Fruit fly (Drosophila melanogaster) whole organism, pupa: ENCODE data around the gene HDAC1.
A peak's percentile ranks its signal among the peaks of the same experiment; 100 is the strongest.

Experiments used
- CG10348 ChIP-seq: fragments of 200-800 bp; sonication (Bioruptor generic); IDR thresholded peaks from 2 replicates; pipeline ENCODE4 v1.3.6; 2022; ENCODE audit warnings: missing biosample characterization, missing genetic modification characterization
- CG13204 ChIP-seq: fragments of 200-800 bp; sonication (Bioruptor generic); optimal IDR thresholded peaks from 2 replicates; lab custom pipeline; 2018; ENCODE audit warnings: missing biosample characterization, mild to moderate bottlenecking, missing genetic modification characterization, moderate library complexity
- CG15710 ChIP-seq: fragments of 200-800 bp; sonication (Bioruptor generic); optimal IDR thresholded peaks from 2 replicates; lab custom pipeline; 2018; ENCODE audit warnings: missing biosample characterization, mild to moderate bottlenecking, missing genetic modification characterization, moderate library complexity
- D1 ChIP-seq: fragments of 200-800 bp; sonication (Bioruptor generic); optimal IDR thresholded peaks from 2 replicates; lab custom pipeline; 2018; ENCODE audit warnings: missing biosample characterization, mild to moderate bottlenecking, missing genetic modification characterization, moderate library complexity
- EcR ChIP-seq: fragments of 200-800 bp; sonication (Bioruptor generic); optimal IDR thresholded peaks from 3 replicates; lab custom pipeline; 2019; ENCODE audit warnings: missing biosample characterization, missing genetic modification characterization, mild to moderate bottlenecking, moderate library complexity, missing genetic modification reagents
- Ets98B ChIP-seq: fragments of 200-800 bp; sonication (Bioruptor generic); IDR thresholded peaks from 2 replicates; pipeline ENCODE4 v1.3.6; 2022; ENCODE audit warnings: missing biosample characterization, missing genetic modification characterization
- Pif1A ChIP-seq: fragments of 200-800 bp; sonication (Bioruptor generic); optimal IDR thresholded peaks from 3 replicates; lab custom pipeline; 2016; ENCODE audit warnings: missing biosample characterization, missing genetic modification characterization
- Pif1B ChIP-seq: fragments of 200-800 bp; sonication (Bioruptor generic); optimal IDR thresholded peaks from 3 replicates; lab custom pipeline; 2016; ENCODE audit warnings: missing biosample characterization, missing genetic modification characterization
- Snoo ChIP-seq: fragments of 200-800 bp; sonication (Bioruptor generic); optimal IDR thresholded peaks from 3 replicates; lab custom pipeline; 2017; ENCODE audit warnings: missing biosample characterization, mild to moderate bottlenecking, missing genetic modification characterization, inconsistent platforms
- fd96Ca ChIP-seq: fragments of 200-800 bp; sonication (Bioruptor generic); IDR thresholded peaks from 3 replicates; pipeline ENCODE4 v1.3.6; 2022; ENCODE audit warnings: missing biosample characterization, missing genetic modification characterization
- rn ChIP-seq: fragments of 200-800 bp; sonication (Bioruptor generic); IDR thresholded peaks from 2 replicates; pipeline ENCODE4 v1.3.6; 2022; ENCODE audit warnings: missing biosample characterization, missing genetic modification characterization

DNA sequence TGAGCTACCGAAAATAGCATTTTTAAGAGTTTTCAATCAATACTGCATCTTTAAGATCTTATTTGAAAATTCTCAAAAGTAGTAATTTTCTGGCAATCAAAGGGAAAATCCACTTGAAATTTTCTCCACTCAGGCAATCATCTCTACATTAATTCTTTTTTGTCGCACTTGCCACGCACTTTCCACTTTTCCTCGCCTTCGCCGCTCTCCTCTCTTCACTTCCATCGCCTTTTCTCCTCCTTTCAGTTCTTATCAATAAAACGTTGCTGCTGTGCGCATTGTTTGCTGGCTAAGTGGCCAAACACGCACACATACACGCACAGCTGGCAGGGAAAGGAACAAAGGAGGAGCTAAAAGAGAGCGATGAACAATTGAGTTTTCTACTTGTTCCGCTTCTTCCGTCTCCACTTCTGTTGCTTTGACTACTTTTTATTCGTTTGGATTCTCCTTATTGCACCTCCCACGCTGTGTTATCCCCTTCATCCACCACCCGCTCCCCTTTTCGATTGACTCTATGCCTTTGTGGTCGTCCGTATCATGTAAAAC is 3.4 kb upstream of the HDAC1 start:
- TF ChIP-seq Pif1B (GFP tag; lab: Kevin White, UChicago) (no peak), rn (GFP tag; lab: Robert Waterston, UW) (no peak), CG13204 (GFP tag; lab: Kevin White, UChicago) (no peak), EcR (GFP tag; lab: Kevin White, UChicago) (peak; percentile 33), fd96Ca (GFP tag; lab: Robert Waterston, UW) (no peak), Ets98B (no peak), Snoo (no peak), CG10348 (GFP tag; lab: Robert Waterston, UW) (no peak), CG15710 (no peak), D1 (tag; lab: Kevin White, UChicago) (no peak), Pif1A (GFP tag; lab: Kevin White, UChicago) (no peak)
